Fruit fly (Drosophila melanogaster) whole organism, embryonic: ENCODE data around the gene Irk1.

Experiments used
- Ada2b ChIP-seq: fragments of 200-800 bp; sonication (Bioruptor generic); IDR thresholded peaks from 2 replicates; pipeline ENCODE4 v1.3.6; 2022; ENCODE audit warnings: missing biosample characterization, missing genetic modification characterization
- CG10209 ChIP-seq: fragments of 200-800 bp; sonication (Bioruptor generic); optimal IDR thresholded peaks from 3 replicates; lab custom pipeline; 2017; ENCODE audit warnings: missing biosample characterization, mild to moderate bottlenecking, missing genetic modification characterization, missing genetic modification reagents
- CG10267 ChIP-seq: fragments of 200-800 bp; sonication (Bioruptor generic); optimal IDR thresholded peaks from 2 replicates; lab custom pipeline; 2018; ENCODE audit warnings: missing biosample characterization, mild to moderate bottlenecking, missing genetic modification characterization, moderate library complexity
- CG11695 ChIP-seq: fragments of 200-800 bp; sonication (Bioruptor generic); IDR thresholded peaks from 3 replicates; pipeline ENCODE4 v1.3.6; 2022; ENCODE audit warnings: missing biosample characterization, missing genetic modification characterization
- CG11723 ChIP-seq: fragments of 200-800 bp; sonication (Bioruptor generic); optimal IDR thresholded peaks from 2 replicates; lab custom pipeline; 2017; ENCODE audit warnings: missing biosample characterization, mild to moderate bottlenecking, missing genetic modification characterization
- CG12219 ChIP-seq: fragments of 200-800 bp; sonication (Bioruptor generic); optimal IDR thresholded peaks from 3 replicates; lab custom pipeline; 2018; ENCODE audit warnings: missing biosample characterization, mild to moderate bottlenecking, missing genetic modification characterization
- CG12391 ChIP-seq: fragments of 200-800 bp; sonication (Bioruptor generic); optimal IDR thresholded peaks from 3 replicates; lab custom pipeline; 2018; ENCODE audit warnings: missing biosample characterization, mild to moderate bottlenecking, missing genetic modification characterization, moderate library complexity
- CG12659 ChIP-seq: fragments of 200-800 bp; sonication (Bioruptor generic); optimal IDR thresholded peaks from 3 replicates; lab custom pipeline; 2017; ENCODE audit warnings: mild to moderate bottlenecking, missing biosample characterization, missing genetic modification reagents, missing genetic modification characterization
- CG13424 ChIP-seq: fragments of 200-800 bp; sonication (Bioruptor generic); optimal IDR thresholded peaks from 2 replicates; lab custom pipeline; 2019; ENCODE audit warnings: missing biosample characterization, mild to moderate bottlenecking, missing genetic modification characterization, moderate library complexity
- CG13624 ChIP-seq: fragments of 200-800 bp; sonication (Bioruptor generic); optimal IDR thresholded peaks from 2 replicates; lab custom pipeline; 2016; ENCODE audit warnings: missing biosample characterization, missing genetic modification characterization
- CG16863 ChIP-seq: fragments of 200-800 bp; sonication (Bioruptor generic); optimal IDR thresholded peaks from 3 replicates; lab custom pipeline; 2016; ENCODE audit warnings: missing biosample characterization, missing genetic modification characterization
- CG18262 ChIP-seq: fragments of 200-800 bp; optimal IDR thresholded peaks from 3 replicates; lab custom pipeline; 2019; ENCODE audit warnings: missing biosample characterization, mild to moderate bottlenecking, missing genetic modification characterization, moderate library complexity
- CG3065 ChIP-seq: fragments of 200-800 bp; sonication (Bioruptor generic); optimal IDR thresholded peaks from 2 replicates; lab custom pipeline; 2016; ENCODE audit warnings: missing biosample characterization, missing genetic modification characterization
- CG32532 ChIP-seq: fragments of 200-800 bp; sonication (Bioruptor generic); IDR thresholded peaks from 2 replicates; pipeline ENCODE4 v1.3.6; 2022; ENCODE audit warnings: missing biosample characterization, missing genetic modification characterization
- CG34422 ChIP-seq: fragments of 200-800 bp; sonication (Bioruptor generic); IDR thresholded peaks from 3 replicates; pipeline ENCODE4 v1.3.6; 2022; ENCODE audit warnings: missing biosample characterization, missing genetic modification characterization
- CG4282 ChIP-seq: fragments of 200-800 bp; sonication (Bioruptor generic); optimal IDR thresholded peaks from 2 replicates; lab custom pipeline; 2016; ENCODE audit warnings: missing biosample characterization, missing genetic modification characterization
- CG4730 ChIP-seq: fragments of 200-800 bp; sonication (Bioruptor generic); IDR thresholded peaks from 2 replicates; pipeline ENCODE4 v1.3.6; 2022; ENCODE audit warnings: missing biosample characterization, missing genetic modification characterization
- CG6813 ChIP-seq: fragments of 200-800 bp; sonication (Bioruptor generic); optimal IDR thresholded peaks from 2 replicates; lab custom pipeline; 2017; ENCODE audit warnings: missing biosample characterization, missing genetic modification characterization, mild to moderate bottlenecking, moderate library complexity, missing genetic modification reagents
- Eip74EF ChIP-seq, 2 experiments: fragments of 200-800 bp in 1 of 2; fragments of >200 bp in 1 of 2; sonication (Bioruptor generic) in 1 of 2; optimal IDR thresholded peaks; 2 replicates each; lab custom pipeline; 2017 to 2019; ENCODE audit warnings: missing biosample characterization in 2 of 2, missing genetic modification characterization in 2 of 2, mild to moderate bottlenecking in 1 of 2, moderate library complexity in 1 of 2
- Fer2 ChIP-seq: fragments of 200-800 bp; sonication (Bioruptor generic); optimal IDR thresholded peaks from 2 replicates; lab custom pipeline; 2018; ENCODE audit warnings: missing biosample characterization, mild to moderate bottlenecking, missing genetic modification characterization, moderate library complexity
- Fer3 ChIP-seq: fragments of 200-800 bp; sonication (Bioruptor generic); optimal IDR thresholded peaks from 2 replicates; lab custom pipeline; 2018; ENCODE audit warnings: missing biosample characterization, mild to moderate bottlenecking, missing genetic modification characterization, moderate library complexity
- H15 ChIP-seq: fragments of 200-800 bp; sonication (Bioruptor generic); IDR thresholded peaks from 3 replicates; pipeline ENCODE4 v1.3.6; 2022; ENCODE audit warnings: missing biosample characterization, missing genetic modification characterization
- Meics ChIP-seq: fragments of 200-800 bp; sonication (Bioruptor generic); optimal IDR thresholded peaks from 2 replicates; lab custom pipeline; 2017; ENCODE audit warnings: missing biosample characterization, mild to moderate bottlenecking, missing genetic modification characterization
- NC2α ChIP-seq: fragments of 200-800 bp; sonication (Bioruptor generic); optimal IDR thresholded peaks from 2 replicates; lab custom pipeline; 2016; ENCODE audit warnings: missing biosample characterization, missing genetic modification characterization
- NFAT ChIP-seq: fragments of 200-800 bp; sonication (Bioruptor generic); IDR thresholded peaks from 2 replicates; pipeline ENCODE4 v1.3.6; 2022; ENCODE audit warnings: missing biosample characterization, missing genetic modification characterization
- NfI ChIP-seq: fragments of 200-800 bp; sonication (Bioruptor generic); optimal IDR thresholded peaks from 3 replicates; lab custom pipeline; 2018; ENCODE audit warnings: missing biosample characterization, mild to moderate bottlenecking, missing genetic modification characterization, moderate library complexity
- Pdp1 ChIP-seq, 2 experiments: fragments of 200-800 bp; sonication (Bioruptor generic); optimal IDR thresholded peaks; 3 replicates each; lab custom pipeline; 2016; ENCODE audit warnings: missing biosample characterization in 2 of 2, missing genetic modification characterization in 2 of 2, mild to moderate bottlenecking in 1 of 2, moderate library complexity in 1 of 2
- Tbp ChIP-seq: fragments of >200 bp; optimal IDR thresholded peaks from 2 replicates; lab custom pipeline; 2018; ENCODE audit warnings: missing biosample characterization, missing genetic modification characterization
- bab2 ChIP-seq: fragments of 200-800 bp; sonication (Bioruptor generic); optimal IDR thresholded peaks from 2 replicates; lab custom pipeline; 2016; ENCODE audit warnings: missing biosample characterization, missing genetic modification characterization
- bcd ChIP-seq: fragments of 200-800 bp; sonication (Bioruptor generic); optimal IDR thresholded peaks from 2 replicates; lab custom pipeline; 2017; ENCODE audit warnings: missing biosample characterization, mild to moderate bottlenecking, missing genetic modification characterization
- ci ChIP-seq: fragments of 200-800 bp; sonication (Bioruptor generic); IDR thresholded peaks from 3 replicates; pipeline ENCODE4 v1.3.6; 2022; ENCODE audit warnings: missing biosample characterization, missing genetic modification characterization
- cwo ChIP-seq: fragments of 200-800 bp; sonication (Bioruptor generic); optimal IDR thresholded peaks from 3 replicates; lab custom pipeline; 2017; ENCODE audit warnings: missing biosample characterization, missing genetic modification characterization, mild to moderate bottlenecking, moderate library complexity, missing genetic modification reagents
- disco-r ChIP-seq: fragments of 200-800 bp; sonication (Bioruptor generic); optimal IDR thresholded peaks from 2 replicates; lab custom pipeline; 2016; ENCODE audit warnings: missing biosample characterization, missing genetic modification characterization
- dysf ChIP-seq: fragments of 200-800 bp; sonication (Bioruptor generic); IDR thresholded peaks from 3 replicates; pipeline ENCODE4 v1.3.6; 2022; ENCODE audit warnings: missing biosample characterization, missing genetic modification characterization
- grau ChIP-seq: fragments of 200-800 bp; optimal IDR thresholded peaks from 3 replicates; lab custom pipeline; 2019; ENCODE audit warnings: missing biosample characterization, mild to moderate bottlenecking, missing genetic modification characterization, moderate library complexity
- gsb ChIP-seq: fragments of 200-800 bp; sonication (Bioruptor generic); IDR thresholded peaks from 2 replicates; pipeline ENCODE4 v1.3.6; 2022; ENCODE audit warnings: missing biosample characterization, missing genetic modification characterization
- inv ChIP-seq: fragments of 200-800 bp; sonication (Bioruptor generic); IDR thresholded peaks from 2 replicates; pipeline ENCODE4 v1.3.6; 2022; ENCODE audit warnings: missing biosample characterization, missing genetic modification characterization; ENCODE audit not compliant: partially characterized antibody
- klu ChIP-seq: fragments of 200-800 bp; sonication (Bioruptor generic); IDR thresholded peaks from 2 replicates; pipeline ENCODE4 v1.3.6; 2022; ENCODE audit warnings: missing biosample characterization, missing genetic modification characterization
- kni ChIP-seq: fragments of 200-800 bp; sonication (Bioruptor generic); optimal IDR thresholded peaks from 3 replicates; lab custom pipeline; 2017; ENCODE audit warnings: mild to moderate bottlenecking, missing biosample characterization, missing genetic modification reagents, missing genetic modification characterization
- lmd ChIP-seq: fragments of 200-800 bp; sonication (Bioruptor generic); IDR thresholded peaks from 2 replicates; pipeline ENCODE4 v1.3.6; 2022; ENCODE audit warnings: missing biosample characterization, missing genetic modification characterization
- mld ChIP-seq: fragments of 200-800 bp; sonication (Bioruptor generic); IDR thresholded peaks from 3 replicates; pipeline ENCODE4 v1.3.6; 2022; ENCODE audit warnings: missing biosample characterization, missing genetic modification characterization; ENCODE audit not compliant: partially characterized antibody
- nau ChIP-seq: fragments of 200-800 bp; sonication (Bioruptor generic); optimal IDR thresholded peaks from 3 replicates; lab custom pipeline; 2017; ENCODE audit warnings: missing biosample characterization, mild to moderate bottlenecking, missing genetic modification characterization, missing genetic modification reagents
- nerfin-1 ChIP-seq: fragments of 200-800 bp; sonication (Bioruptor generic); optimal IDR thresholded peaks from 3 replicates; lab custom pipeline; 2019; ENCODE audit warnings: missing biosample characterization, mild to moderate bottlenecking, missing genetic modification characterization, moderate library complexity
- pum ChIP-seq: fragments of 200-800 bp; sonication (Bioruptor generic); optimal IDR thresholded peaks from 2 replicates; lab custom pipeline; 2016; ENCODE audit warnings: missing biosample characterization, missing genetic modification characterization
- sens ChIP-seq: fragments of 200-800 bp; sonication (Bioruptor generic); peaks from one replicate; lab custom pipeline; 2016; ENCODE audit warnings: missing biosample characterization, missing genetic modification characterization
- sr ChIP-seq: fragments of 200-800 bp; sonication (Bioruptor generic); IDR thresholded peaks from 3 replicates; pipeline ENCODE4 v1.3.6; 2022; ENCODE audit warnings: missing biosample characterization, missing genetic modification characterization
- tll ChIP-seq, 2 experiments: fragments of 200-800 bp in 1 of 2; fragments of >200 bp in 1 of 2; sonication (Bioruptor generic) in 1 of 2; optimal IDR thresholded peaks; 2 replicates each; lab custom pipeline; 2017 to 2019; ENCODE audit warnings: missing biosample characterization in 2 of 2, missing genetic modification characterization in 2 of 2, mild to moderate bottlenecking in 1 of 2, moderate library complexity in 1 of 2
- z ChIP-seq: fragments of 200-800 bp; sonication (Bioruptor generic); IDR thresholded peaks from 3 replicates; pipeline ENCODE4 v1.3.6; 2022; ENCODE audit warnings: missing biosample characterization, missing genetic modification characterization
- zfh2 ChIP-seq: fragments of 200-800 bp; sonication (Bioruptor generic); optimal IDR thresholded peaks from 2 replicates; lab custom pipeline; 2016; ENCODE audit warnings: missing biosample characterization, missing genetic modification characterization

Irk1 gene

DNA sequence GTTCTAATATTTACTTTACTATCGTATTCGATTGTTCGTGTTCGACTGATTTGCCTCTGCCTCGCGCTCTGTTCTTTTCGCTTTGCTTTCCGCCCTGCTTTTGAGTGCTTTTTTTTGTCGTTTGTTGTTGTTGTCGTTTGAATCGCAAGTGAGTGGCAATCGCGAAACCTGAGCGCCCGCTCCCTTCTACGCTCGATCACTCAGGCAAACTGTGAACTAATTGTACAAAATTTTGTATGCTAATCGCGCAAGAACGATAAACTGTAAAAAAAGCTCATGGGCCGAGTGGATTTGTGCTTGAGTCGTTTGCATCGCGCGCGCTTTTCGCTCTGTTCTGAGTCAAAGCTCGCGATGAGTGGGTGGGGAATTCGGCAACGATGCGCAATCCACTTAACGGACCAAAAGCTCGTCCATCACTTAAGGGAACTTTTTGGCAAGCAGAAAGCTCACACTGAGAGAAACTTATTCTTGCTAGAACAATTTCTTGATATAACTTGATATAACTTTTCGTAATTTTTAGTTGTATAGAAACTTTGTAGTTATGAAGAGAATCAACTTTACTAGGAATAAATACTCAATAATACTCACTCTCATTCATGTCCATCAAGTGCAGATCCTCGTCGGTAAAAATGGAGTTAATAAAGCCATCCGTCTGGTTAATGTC is 23.1 kb downstream of the Irk1 start (continued):
- peak; percentile 26 for TF ChIP-seq CG12659 (GFP tag; lab: Kevin White, UChicago)
- TF ChIP-seq lmd (GFP tag; lab: Robert Waterston, UW), result no peak; the same call in 1 of the 2 replicates
- peak; percentile 51; the same call in 1 of the 2 replicates for TF ChIP-seq Ada2b (GFP tag; lab: Robert Waterston, UW)
- no peak for TF ChIP-seq CG12219 (GFP tag; lab: Kevin White, UChicago)
- TF ChIP-seq z (GFP tag; lab: Robert Waterston, UW), result peak; percentile 98
- no peak for TF ChIP-seq kni (GFP tag; lab: Kevin White, UChicago)
- no peak for TF ChIP-seq disco-r (GFP tag; lab: Kevin White, UChicago)
- TF ChIP-seq CG10209 (GFP tag; lab: Kevin White, UChicago), result peak; percentile 10
- TF ChIP-seq H15 (GFP tag; lab: Robert Waterston, UW), result no peak
- peak; percentile 0 for TF ChIP-seq cwo (GFP tag; lab: Kevin White, UChicago)
- peak; percentile 47 for TF ChIP-seq Meics (GFP tag; lab: Kevin White, UChicago)
- TF ChIP-seq bcd, result peak; percentile 33
- no peak for TF ChIP-seq sr
- TF ChIP-seq CG34422, result peak; percentile 12; the same call in 1 of the 3 replicates
- TF ChIP-seq NfI, result peak; percentile 4
- no peak for TF ChIP-seq Eip74EF (GFP tag; optimal IDR thresholded peaks at IDR 0.05; lab: Kevin White, UChicago)
- no peak for TF ChIP-seq gsb (GFP tag; lab: Robert Waterston, UW)
- peak; percentile 2 for TF ChIP-seq bab2
- peak; percentile 67 for TF ChIP-seq NFAT (GFP tag; lab: Robert Waterston, UW)
- no peak for TF ChIP-seq CG4282 (GFP tag; lab: Kevin White, UChicago)
- TF ChIP-seq CG6813 (GFP tag; lab: Kevin White, UChicago), result no peak
- TF ChIP-seq CG16863, result no peak
- 0 out of 3 replicates have a peak, but pooled peaks have one; percentile 40 for TF ChIP-seq mld
- TF ChIP-seq nerfin-1, result no peak
- TF ChIP-seq CG10267 (tag; lab: Kevin White, UChicago), result no peak
- peak; percentile 51 for TF ChIP-seq grau (tag; lab: Kevin White, UChicago)
- TF ChIP-seq CG13624 (GFP tag; lab: Kevin White, UChicago), result peak; percentile 43
- peak; percentile 58; the same call in 2 of the 3 replicates for TF ChIP-seq dysf (GFP tag; lab: Robert Waterston, UW)
- TF ChIP-seq Tbp (GFP tag; lab: Kevin White, UChicago), result no peak
- TF ChIP-seq CG18262 (tag; lab: Kevin White, UChicago), result peak; percentile 21
- peak; percentile 21 for TF ChIP-seq CG13424 (tag; lab: Kevin White, UChicago)
- 0 out of 3 replicates have a peak, but pooled peaks have one; percentile 46 for TF ChIP-seq ci (GFP tag; lab: Robert Waterston, UW)
- 0 out of 2 replicates have a peak, but pooled peaks have one; percentile 30 for TF ChIP-seq inv (GFP tag; lab: Robert Waterston, UW)
- no peak for TF ChIP-seq CG4730 (GFP tag; lab: Robert Waterston, UW)
- TF ChIP-seq Pdp1 (GFP tag; optimal IDR thresholded peaks at IDR 0.05; lab: Kevin White, UChicago), result peak in 1 of 2 experiments; percentile 30
- TF ChIP-seq CG3065 (GFP tag; lab: Kevin White, UChicago), result no peak
- TF ChIP-seq CG11723 (GFP tag; lab: Kevin White, UChicago), result no peak
- TF ChIP-seq CG12391 (tag; lab: Kevin White, UChicago), result peak; percentile 11
- TF ChIP-seq nau, result no peak
- no peak for TF ChIP-seq pum (GFP tag; lab: Kevin White, UChicago)
- TF ChIP-seq zfh2 (GFP tag; lab: Kevin White, UChicago), result peak; percentile 28
- TF ChIP-seq klu (GFP tag; lab: Robert Waterston, UW), result no peak
- peak; percentile 47; the same call in 1 of the 3 replicates for TF ChIP-seq CG11695
- no peak for TF ChIP-seq Fer2 (tag; lab: Kevin White, UChicago)
- TF ChIP-seq tll (GFP tag; optimal IDR thresholded peaks at IDR 0.05; lab: Kevin White, UChicago), result no peak
- peak; percentile 71 for TF ChIP-seq CG32532 (GFP tag; lab: Robert Waterston, UW)
- peak; percentile 40 for TF ChIP-seq Fer3 (tag; lab: Kevin White, UChicago)
- TF ChIP-seq sens (GFP tag; lab: Kevin White, UChicago), result peak; percentile 74
- TF ChIP-seq NC2α, result no peak
